Fruit fly (Drosophila melanogaster): ENCODE data around the gene Trissin.

The Trissin gene

dm6 chr3R:15472753-15473212 lies 12.4 kb downstream of the Trissin start (continued):
- peak; percentile 22 for TF ChIP-seq CHES-1-like (GFP tag; optimal IDR thresholded peaks at IDR 0.05)
- no peak for TF ChIP-seq HLH3B (GFP tag; IDR thresholded peaks at IDR 0.05)
- TF ChIP-seq CG12219 (GFP tag; optimal IDR thresholded peaks at IDR 0.05): peak; percentile 21
- TF ChIP-seq CG1529 (GFP tag; optimal IDR thresholded peaks at IDR 0.05): no peak
- no peak for TF ChIP-seq insv (GFP tag; optimal IDR thresholded peaks at IDR 0.05)
- TF ChIP-seq MTF-1 (GFP tag; optimal IDR thresholded peaks at IDR 0.05; ENCODE audit: borderline replicate concordance): no peak
- TF ChIP-seq Hand (GFP tag; optimal IDR thresholded peaks at IDR 0.05): no peak
- TF ChIP-seq dan (GFP tag; IDR thresholded peaks at IDR 0.05): no peak
- TF ChIP-seq CG7372 (GFP tag; IDR thresholded peaks at IDR 0.05): no peak
- TF ChIP-seq dysf (GFP tag; IDR thresholded peaks at IDR 0.05): peak; percentile 68; the same call in 1 of the 3 replicates
- TF ChIP-seq CG7786 (GFP tag; optimal IDR thresholded peaks at IDR 0.05): peak; percentile 45
- TF ChIP-seq Atf6 (GFP tag; IDR thresholded peaks at IDR 0.05): peak; percentile 74
- TF ChIP-seq br (optimal IDR thresholded peaks at IDR 0.05): no peak
- TF ChIP-seq CG6654 (GFP tag; optimal IDR thresholded peaks at IDR 0.05): no peak
- TF ChIP-seq ci (GFP tag; IDR thresholded peaks at IDR 0.05): no peak
- no peak for TF ChIP-seq sim (GFP tag; IDR thresholded peaks at IDR 0.05)
- 0 out of 2 replicates have a peak, but pooled peaks have one; percentile 21 for TF ChIP-seq Rx (GFP tag; IDR thresholded peaks at IDR 0.05)
- TF ChIP-seq jigr1 (GFP tag; IDR thresholded peaks at IDR 0.05): no peak
- no peak for TF ChIP-seq sisA (GFP tag; IDR thresholded peaks at IDR 0.05)
- TF ChIP-seq Oaz (GFP tag; IDR thresholded peaks at IDR 0.05): peak; percentile 49; the same call in 1 of the 2 replicates
- no peak for TF ChIP-seq corto (GFP tag; optimal IDR thresholded peaks at IDR 0.05)
- no peak for TF ChIP-seq gcm (GFP tag; optimal IDR thresholded peaks at IDR 0.05)
- TF ChIP-seq crol (GFP tag; IDR thresholded peaks at IDR 0.05): no peak
- TF ChIP-seq pzg (GFP tag; optimal IDR thresholded peaks at IDR 0.05): no peak
- TF ChIP-seq C15 (GFP tag; IDR thresholded peaks at IDR 0.05): no peak
- peak; percentile 34 for TF ChIP-seq Vsx1 (GFP tag; optimal IDR thresholded peaks at IDR 0.05)
- TF ChIP-seq gt (GFP tag; IDR thresholded peaks at IDR 0.05): no peak
- TF ChIP-seq run (tag; optimal IDR thresholded peaks at IDR 0.05): no peak
- no peak for TF ChIP-seq her (GFP tag; optimal IDR thresholded peaks at IDR 0.05)
- no peak for TF ChIP-seq chinmo (GFP tag; IDR thresholded peaks at IDR 0.05; ENCODE audit: partially characterized antibody)
- TF ChIP-seq CG10979 (tag; optimal IDR thresholded peaks at IDR 0.05): peak; percentile 29
- peak; percentile 30 for TF ChIP-seq Hmr (GFP tag; optimal IDR thresholded peaks at IDR 0.05)
- TF ChIP-seq pb (GFP tag; optimal IDR thresholded peaks at IDR 0.05): no peak
- TF ChIP-seq inv (GFP tag; IDR thresholded peaks at IDR 0.05; ENCODE audit: partially characterized antibody): no peak
- TF ChIP-seq NC2α (GFP tag; optimal IDR thresholded peaks at IDR 0.05): no peak
- no peak for TF ChIP-seq bsh (GFP tag; optimal IDR thresholded peaks at IDR 0.05)
- TF ChIP-seq chn (GFP tag; optimal IDR thresholded peaks at IDR 0.05): no peak
- TF ChIP-seq Dip3 (GFP tag; optimal IDR thresholded peaks at IDR 0.05): peak; percentile 76
- TF ChIP-seq tgo (GFP tag; IDR thresholded peaks at IDR 0.05): peak; percentile 43; the same call in 1 of the 3 replicates
- TF ChIP-seq CG1647 (GFP tag; optimal IDR thresholded peaks at IDR 0.05): no peak
- TF ChIP-seq al (GFP tag; IDR thresholded peaks at IDR 0.05): peak; percentile 67
- no peak for TF ChIP-seq YL-1 (GFP tag; optimal IDR thresholded peaks at IDR 0.05)
- TF ChIP-seq CG4360 (GFP tag; IDR thresholded peaks at IDR 0.05): no peak
- TF ChIP-seq ken (GFP tag; IDR thresholded peaks at IDR 0.05): no peak
- no peak for TF ChIP-seq Elba2 (GFP tag; optimal IDR thresholded peaks at IDR 0.05)
- peak; percentile 20 for TF ChIP-seq CG13296 (GFP tag; optimal IDR thresholded peaks at IDR 0.05)
- TF ChIP-seq nerfin-1 (tag; optimal IDR thresholded peaks at IDR 0.05): no peak
- peak; percentile 44 for TF ChIP-seq seq (GFP tag; IDR thresholded peaks at IDR 0.05)
- TF ChIP-seq gsb (GFP tag; IDR thresholded peaks at IDR 0.05): 0 out of 2 replicates have a peak, but pooled peaks have one; percentile 28
- TF ChIP-seq cwo (GFP tag; optimal IDR thresholded peaks at IDR 0.05): peak; percentile 9
- TF ChIP-seq sna (GFP tag; IDR thresholded peaks at IDR 0.05; ENCODE audit: partially characterized antibody): no peak
- TF ChIP-seq MBD-R2 (GFP tag; IDR thresholded peaks at IDR 0.05): peak; percentile 20; the same call in 1 of the 2 replicates
